Fruit fly (Drosophila melanogaster) ovary, adult (tissue): ENCODE results near the gene Rab9D.

Experiments
- CG17801 ChIP-seq: fragments of 200-800 bp; optimal IDR thresholded peaks from 2 replicates; lab custom pipeline; 2019; ENCODE audit warnings: missing biosample characterization, mild to moderate bottlenecking, missing genetic modification characterization, moderate library complexity; ENCODE audit not compliant: partially characterized antibody

Gene Rab9D

DNA sequence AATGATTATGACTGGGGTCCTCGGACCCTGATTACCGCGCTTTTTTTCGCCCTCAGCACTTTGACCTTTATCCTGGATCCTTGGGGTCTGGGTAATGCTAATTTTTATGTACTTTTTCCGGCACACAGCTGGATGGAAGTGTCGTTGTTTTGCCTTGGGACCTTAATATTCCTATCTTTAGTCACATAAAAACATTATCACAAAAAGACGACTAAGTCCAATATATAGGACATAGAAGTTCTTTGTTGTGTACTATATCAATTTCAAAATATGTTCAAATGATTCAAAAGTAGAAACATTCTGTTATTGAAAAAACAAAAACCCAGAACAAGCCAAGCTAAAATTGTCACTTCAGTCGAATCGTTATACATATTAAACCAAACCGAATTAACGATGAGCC is at the start of gene Rab9D:
Gene Rab9D (plus strand): TSS at position 301 of the 400 bp plus-strand sequence.
- TF ChIP-seq CG17801 (GFP tag; lab: Kevin White, UChicago): no peak

DNA sequence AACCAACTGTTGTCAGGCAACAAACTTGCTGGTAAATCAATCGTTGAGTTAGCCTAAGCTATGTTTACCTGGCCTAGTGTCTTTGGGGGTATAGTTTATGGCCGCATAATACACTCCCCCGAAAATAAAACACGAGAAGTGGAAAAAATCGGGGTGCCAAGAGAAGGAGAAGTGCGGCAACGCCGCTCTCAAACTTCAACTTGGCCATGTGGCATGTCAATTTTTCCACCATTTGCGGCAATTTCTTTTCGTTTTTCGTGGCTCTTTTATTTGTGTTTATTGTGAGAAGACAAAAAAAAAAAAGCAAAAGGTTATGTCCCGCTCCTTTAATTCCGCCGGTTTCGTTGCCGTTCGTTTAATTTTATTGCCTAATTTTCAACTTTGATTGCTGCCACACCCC is 48.4 kb upstream of the Rab9D start:
- no peak for TF ChIP-seq CG17801 (GFP tag; lab: Kevin White, UChicago)

DNA sequence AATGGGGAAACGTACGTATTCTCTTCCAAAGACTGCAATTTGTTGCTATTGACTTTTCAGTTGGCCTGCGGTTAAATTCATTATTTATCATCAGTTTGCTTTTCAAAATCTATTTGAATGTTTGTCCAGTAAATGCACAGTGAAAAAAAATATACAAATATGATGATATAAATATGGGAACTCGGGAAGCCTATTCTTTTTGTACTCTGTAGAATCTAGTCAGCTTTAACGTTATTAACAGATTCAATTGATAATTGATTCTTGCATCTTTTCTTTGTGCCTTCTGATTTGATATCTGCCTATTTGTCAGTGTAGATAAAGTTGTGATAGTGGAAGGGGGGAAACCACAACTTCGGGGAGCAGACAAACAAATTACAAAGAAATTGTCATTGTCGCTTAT is 45.6 kb upstream of the Rab9D start:
- no peak for TF ChIP-seq CG17801 (GFP tag; lab: Kevin White, UChicago)

DNA sequence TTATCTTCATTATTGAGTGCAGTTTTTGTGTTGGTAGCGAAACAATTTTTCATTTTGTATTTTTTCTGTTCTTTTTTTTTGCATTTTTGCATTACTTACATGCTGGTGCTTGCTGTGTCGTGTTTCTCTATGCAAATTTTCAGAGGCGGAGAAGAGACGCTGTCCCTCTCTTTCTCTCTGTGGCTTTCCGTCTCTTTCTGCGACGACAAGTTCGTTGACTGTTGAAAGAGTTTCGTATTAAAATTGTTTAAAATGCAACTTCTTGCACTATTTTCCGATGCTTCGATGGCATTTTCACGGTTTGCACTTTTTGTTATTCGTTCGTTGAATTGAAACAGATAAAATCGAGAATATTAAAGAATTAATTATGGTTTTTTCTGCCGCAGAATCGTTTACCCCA is 44.6 kb upstream of the Rab9D start:
- TF ChIP-seq CG17801 (GFP tag; lab: Kevin White, UChicago): peak; percentile 39

DNA sequence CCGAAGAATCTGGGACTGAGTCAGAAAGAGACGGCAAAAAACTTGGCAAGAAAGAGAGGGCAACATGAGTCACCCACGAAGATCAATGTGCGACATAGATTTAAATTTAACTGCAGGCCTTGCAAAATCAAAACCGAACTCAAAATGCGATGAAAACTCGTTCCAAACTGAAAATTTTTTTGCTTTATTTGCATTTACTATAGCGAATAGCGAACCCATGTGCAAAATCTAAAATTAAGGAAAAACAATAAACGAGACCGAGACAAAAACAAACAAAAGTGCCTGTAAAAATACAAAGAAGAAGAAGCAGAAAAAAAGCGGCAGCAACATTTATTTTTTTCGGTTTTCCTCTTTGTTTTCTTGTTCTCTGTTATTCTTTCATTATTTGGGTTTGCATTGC is 42.9 kb upstream of the Rab9D start:
- TF ChIP-seq CG17801 (GFP tag; lab: Kevin White, UChicago): peak; percentile 52

DNA sequence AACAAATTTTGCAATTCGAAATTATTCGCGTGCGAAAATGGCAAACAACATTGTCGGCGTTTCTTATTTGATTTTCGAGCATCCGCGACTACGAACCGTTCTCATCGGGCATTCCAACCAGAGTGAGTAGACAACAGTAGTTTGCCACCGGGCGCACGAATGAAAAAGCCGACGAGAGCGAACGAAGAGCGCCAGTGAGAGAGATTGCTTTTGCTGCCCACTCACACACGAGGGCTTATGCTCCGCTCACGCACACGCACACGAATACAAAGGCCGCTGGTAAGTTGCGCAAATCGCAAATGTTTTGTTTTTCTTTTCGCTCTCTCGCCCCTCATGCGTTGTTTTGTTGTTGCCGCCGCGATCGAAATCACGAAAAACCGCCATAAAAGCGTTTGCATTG is 42.3 kb upstream of the Rab9D start:
- no peak for TF ChIP-seq CG17801 (GFP tag; lab: Kevin White, UChicago)

dm6 chrX:10547070-10547856 is 41.6 kb upstream of the Rab9D start:
- TF ChIP-seq CG17801 (GFP tag; lab: Kevin White, UChicago): peak; percentile 91

DNA sequence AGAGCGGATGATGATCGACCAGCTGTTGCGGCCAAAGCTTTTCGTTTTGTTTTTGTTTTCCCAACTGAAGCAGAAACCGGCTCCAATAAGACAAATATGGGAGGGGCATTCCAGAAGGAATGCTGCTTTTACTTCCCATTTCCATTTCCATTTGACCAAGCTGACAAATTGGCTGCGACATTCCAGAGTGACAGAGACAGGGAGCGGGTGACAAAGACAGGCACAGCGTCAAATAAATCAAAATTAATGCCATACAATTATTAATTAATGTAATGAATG is 41.1 kb upstream of the Rab9D start:
- no peak for TF ChIP-seq CG17801 (GFP tag; lab: Kevin White, UChicago)

DNA sequence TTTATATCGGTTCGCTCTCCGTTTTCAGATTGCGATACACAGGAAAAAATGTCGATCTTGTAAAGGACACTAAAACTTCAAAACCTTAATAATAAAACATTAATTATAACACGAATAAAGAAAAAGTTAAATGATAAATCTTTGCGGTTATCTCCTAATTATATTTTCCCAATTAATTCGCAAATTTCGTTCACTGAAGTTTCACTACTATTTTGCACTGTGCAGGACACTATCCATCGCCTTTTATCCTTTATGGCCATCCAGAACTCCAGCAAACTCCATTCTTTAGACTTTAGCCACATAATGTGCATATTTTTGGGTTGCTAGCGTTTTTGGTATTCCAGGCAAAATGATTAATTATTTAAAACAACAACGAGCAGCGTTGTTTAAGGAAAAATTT is 39.8 kb upstream of the Rab9D start:
- TF ChIP-seq CG17801 (GFP tag; lab: Kevin White, UChicago): no peak

dm6 chrX:10557432-10557831 is 31.5 kb upstream of the Rab9D start:
- no peak for TF ChIP-seq CG17801 (GFP tag; lab: Kevin White, UChicago)

- TF ChIP-seq CG17801 (GFP tag; lab: Kevin White, UChicago): no peak
Observed at dm6 chrX:10558060-10558459, 30.8 kb upstream of the Rab9D start.

DNA sequence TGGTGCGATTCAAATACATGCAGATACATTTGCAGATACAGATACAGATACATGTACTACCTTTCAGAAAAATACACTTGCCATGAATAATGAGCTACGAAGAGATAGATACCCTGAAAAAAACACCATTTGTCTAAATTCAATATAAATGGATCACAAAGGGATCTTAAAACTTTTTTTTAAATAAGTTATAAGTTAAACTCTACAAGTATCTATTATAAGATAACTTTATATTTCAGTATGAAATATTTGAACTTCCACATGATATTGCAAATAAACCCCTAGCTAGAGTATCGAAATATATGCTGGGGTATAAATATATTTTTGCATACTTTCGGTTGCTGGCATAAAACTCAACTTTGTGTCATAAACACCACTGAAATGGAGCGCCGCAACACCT is 27.5 kb upstream of the Rab9D start:
- TF ChIP-seq CG17801 (GFP tag; lab: Kevin White, UChicago): peak; percentile 39

- TF ChIP-seq CG17801 (GFP tag; lab: Kevin White, UChicago): no peak
Observed at dm6 chrX:10564145-10564544, 24.7 kb upstream of the Rab9D start.

DNA sequence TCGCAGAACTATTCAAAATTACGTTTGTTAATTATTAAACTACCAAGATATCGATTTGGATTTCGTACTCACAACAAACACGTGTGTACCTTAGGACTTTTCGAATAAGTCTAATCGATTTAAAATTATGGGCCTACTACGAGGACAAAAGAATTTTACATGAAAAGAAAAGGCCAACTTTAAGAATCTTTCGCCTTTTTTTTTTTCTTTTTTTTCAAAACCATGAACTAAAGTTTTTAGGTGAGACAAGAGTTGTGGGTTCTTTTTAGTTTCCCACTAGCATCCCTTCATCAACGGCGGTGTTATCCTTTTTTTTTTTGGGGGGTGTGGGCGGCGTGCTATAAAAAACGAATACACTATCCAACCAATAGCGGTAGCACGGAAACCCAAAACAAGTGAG is 22.4 kb upstream of the Rab9D start, which contains the start of gene CG15296:
Gene CG15296 (minus strand): TSS at position 101 of the 400 bp plus-strand sequence.
- TF ChIP-seq CG17801 (GFP tag; lab: Kevin White, UChicago): no peak

DNA sequence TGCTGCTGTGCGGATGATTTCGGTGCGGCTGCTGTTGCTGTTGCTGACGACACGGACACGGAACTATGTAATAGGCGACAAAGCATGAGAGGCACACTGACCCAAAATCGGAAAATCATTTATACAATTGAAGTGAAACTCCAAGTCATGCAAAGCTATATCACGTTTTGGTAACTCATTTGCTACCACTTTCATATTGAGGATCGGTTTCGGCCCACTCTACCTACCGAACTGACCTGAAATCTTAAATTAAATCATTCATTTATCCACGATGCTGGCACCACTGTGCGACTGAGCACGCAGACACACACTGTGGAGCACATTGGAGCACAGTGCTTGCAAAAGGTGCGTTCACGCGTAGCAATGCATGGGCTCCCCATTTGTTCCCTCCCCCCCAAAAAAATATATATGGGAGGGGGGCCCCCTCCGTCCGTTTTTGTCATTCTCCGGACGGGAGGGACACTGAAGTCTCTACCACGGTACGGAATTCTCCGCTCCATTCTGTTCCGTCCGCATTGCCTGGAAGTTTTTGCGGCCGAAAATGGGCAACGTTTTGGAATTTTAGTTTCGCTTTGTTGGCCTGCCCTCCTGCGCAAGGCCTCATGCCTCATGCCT is 18.6 kb upstream of the Rab9D start:
- no peak for TF ChIP-seq CG17801 (GFP tag; lab: Kevin White, UChicago)

DNA sequence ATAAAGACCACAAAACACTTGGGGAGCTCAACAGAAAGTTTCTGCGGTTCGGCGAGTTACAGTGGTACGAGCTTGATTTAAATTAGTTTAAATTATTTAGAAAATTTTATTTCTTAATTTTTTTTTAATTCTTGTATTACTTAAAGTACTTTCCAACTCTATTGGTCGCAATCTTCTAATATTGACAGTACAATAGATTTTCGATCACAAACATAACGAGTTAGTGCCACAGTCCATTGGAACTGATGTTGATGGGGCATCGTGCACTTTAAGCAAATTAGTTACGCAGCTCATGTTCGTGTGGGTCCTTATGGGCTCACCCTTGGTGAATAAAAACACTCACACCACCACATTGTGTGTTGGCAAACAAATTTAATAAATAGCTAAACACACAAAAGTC is 15.3 kb upstream of the Rab9D start:
- no peak for TF ChIP-seq CG17801 (GFP tag; lab: Kevin White, UChicago)
